Fruit fly (Drosophila melanogaster) whole organism, prepupa: ENCODE results near the gene ghi.

Experiments used
- Blimp-1 ChIP-seq: fragments of 200-800 bp; sonication (Bioruptor generic); optimal IDR thresholded peaks from 3 replicates; lab custom pipeline; 2017; ENCODE audit warnings: missing biosample characterization, missing genetic modification characterization, mild to moderate bottlenecking, moderate library complexity, missing genetic modification reagents
- CG10669 ChIP-seq: fragments of 200-800 bp; sonication (Bioruptor generic); optimal IDR thresholded peaks from 3 replicates; lab custom pipeline; 2018; ENCODE audit warnings: missing biosample characterization, mild to moderate bottlenecking, missing genetic modification characterization, moderate library complexity
- CG11294 ChIP-seq: fragments of 200-800 bp; sonication (Bioruptor generic); IDR thresholded peaks from 2 replicates; pipeline ENCODE4 v1.3.6; 2022; ENCODE audit warnings: missing biosample characterization, missing genetic modification characterization
- CG11762 ChIP-seq: fragments of 200-800 bp; sonication (Bioruptor generic); optimal IDR thresholded peaks from 3 replicates; lab custom pipeline; 2016; ENCODE audit warnings: missing biosample characterization, missing genetic modification characterization; ENCODE audit not compliant: insufficient read depth
- CG11902 ChIP-seq: fragments of 200-800 bp; sonication (Bioruptor generic); optimal IDR thresholded peaks from 3 replicates; lab custom pipeline; 2016; ENCODE audit warnings: missing biosample characterization, missing genetic modification characterization
- CG15336 ChIP-seq: fragments of 200-800 bp; sonication (Bioruptor generic); IDR thresholded peaks from 2 replicates; pipeline ENCODE4 v1.3.6; 2022; ENCODE audit warnings: missing biosample characterization, missing genetic modification characterization
- CG1621 ChIP-seq: fragments of 200-800 bp; sonication (Bioruptor generic); optimal IDR thresholded peaks from 3 replicates; lab custom pipeline; 2018; ENCODE audit warnings: missing biosample characterization, mild to moderate bottlenecking, missing genetic modification characterization
- CG16779 ChIP-seq: fragments of 200-800 bp; sonication (Bioruptor generic); optimal IDR thresholded peaks from 3 replicates; lab custom pipeline; 2017; ENCODE audit warnings: missing biosample characterization, mild to moderate bottlenecking, missing genetic modification characterization
- CG3032 ChIP-seq: fragments of 200-800 bp; optimal IDR thresholded peaks from 2 replicates; lab custom pipeline; 2019; ENCODE audit warnings: missing biosample characterization, mild to moderate bottlenecking, missing genetic modification characterization, moderate library complexity
- CG31627 ChIP-seq: fragments of 200-800 bp; sonication (Bioruptor generic); optimal IDR thresholded peaks from 3 replicates; lab custom pipeline; 2016; ENCODE audit warnings: missing biosample characterization, missing genetic modification characterization
- CG32006 ChIP-seq: fragments of 200-800 bp; sonication (Bioruptor generic); optimal IDR thresholded peaks from 3 replicates; lab custom pipeline; 2017; ENCODE audit warnings: missing biosample characterization, mild to moderate bottlenecking, missing genetic modification characterization
- CG34406 ChIP-seq: fragments of 200-800 bp; sonication (Bioruptor generic); optimal IDR thresholded peaks from 3 replicates; lab custom pipeline; 2016; ENCODE audit warnings: missing biosample characterization, missing genetic modification characterization
- CG6163 ChIP-seq: fragments of 200-800 bp; sonication (Bioruptor generic); IDR thresholded peaks from 3 replicates; pipeline ENCODE4 v1.3.6; 2022; ENCODE audit warnings: missing biosample characterization, missing genetic modification characterization
- CG6792 ChIP-seq: fragments of 200-800 bp; sonication (Bioruptor generic); optimal IDR thresholded peaks from 3 replicates; lab custom pipeline; 2016; ENCODE audit warnings: missing biosample characterization, missing genetic modification characterization
- CG7368 ChIP-seq: fragments of 200-800 bp; sonication (Bioruptor generic); optimal IDR thresholded peaks from 3 replicates; lab custom pipeline; 2016; ENCODE audit warnings: missing biosample characterization, missing genetic modification characterization
- CG8119 ChIP-seq: fragments of 200-800 bp; sonication (Bioruptor generic); IDR thresholded peaks from 3 replicates; pipeline ENCODE4 v1.3.6; 2022; ENCODE audit warnings: missing biosample characterization, missing genetic modification characterization
- CG9139 ChIP-seq: fragments of 200-800 bp; sonication (Bioruptor generic); optimal IDR thresholded peaks from 3 replicates; lab custom pipeline; 2017; ENCODE audit warnings: missing biosample characterization, mild to moderate bottlenecking, missing genetic modification characterization
- Eip75B ChIP-seq: fragments of 200-800 bp; sonication (Bioruptor generic); optimal IDR thresholded peaks from 3 replicates; lab custom pipeline; 2016; ENCODE audit warnings: missing biosample characterization, missing genetic modification characterization
- Ets21C ChIP-seq: fragments of 200-800 bp; sonication (Bioruptor generic); optimal IDR thresholded peaks from 3 replicates; lab custom pipeline; 2016; ENCODE audit warnings: missing biosample characterization, missing genetic modification characterization
- Ets96B ChIP-seq: fragments of 200-800 bp; optimal IDR thresholded peaks from 2 replicates; lab custom pipeline; 2019; ENCODE audit warnings: missing biosample characterization, mild to moderate bottlenecking, missing genetic modification characterization, moderate library complexity
- Gug ChIP-seq: fragments of 200-800 bp; sonication (Bioruptor generic); IDR thresholded peaks from 2 replicates; pipeline ENCODE4 v1.3.6; 2022; ENCODE audit warnings: missing biosample characterization, missing genetic modification characterization
- Hr39 ChIP-seq: fragments of 200-800 bp; sonication (Bioruptor generic); optimal IDR thresholded peaks from 2 replicates; lab custom pipeline; 2016; ENCODE audit warnings: missing biosample characterization, missing genetic modification characterization
- Hr4 ChIP-seq: fragments of 200-800 bp; sonication (Bioruptor generic); optimal IDR thresholded peaks from 3 replicates; lab custom pipeline; 2016; ENCODE audit warnings: missing biosample characterization, missing genetic modification characterization
- Met ChIP-seq: fragments of 200-800 bp; sonication (Bioruptor generic); optimal IDR thresholded peaks from 3 replicates; lab custom pipeline; 2016; ENCODE audit warnings: missing biosample characterization, missing genetic modification characterization
- Sox102F ChIP-seq: fragments of 200-800 bp; sonication (Bioruptor generic); optimal IDR thresholded peaks from 2 replicates; lab custom pipeline; 2016; ENCODE audit warnings: missing biosample characterization, mild to moderate bottlenecking, missing genetic modification characterization
- Sox14 ChIP-seq: fragments of 200-800 bp; sonication (Bioruptor generic); optimal IDR thresholded peaks from 3 replicates; lab custom pipeline; 2016; ENCODE audit warnings: missing biosample characterization, missing genetic modification characterization
- dsx ChIP-seq: fragments of 200-800 bp; optimal IDR thresholded peaks from 3 replicates; lab custom pipeline; 2019; ENCODE audit warnings: missing biosample characterization, mild to moderate bottlenecking, missing genetic modification characterization, moderate library complexity; ENCODE audit not compliant: poor library complexity, severe bottlenecking
- eg ChIP-seq: fragments of 200-800 bp; sonication (Bioruptor generic); IDR thresholded peaks from 3 replicates; pipeline ENCODE4 v1.3.6; 2022; ENCODE audit warnings: missing biosample characterization, missing genetic modification characterization
- fd59A ChIP-seq: fragments of 200-800 bp; sonication (Bioruptor generic); optimal IDR thresholded peaks from 2 replicates; lab custom pipeline; 2017; ENCODE audit warnings: missing biosample characterization, mild to moderate bottlenecking, missing genetic modification characterization, missing genetic modification reagents
- fd85E ChIP-seq: fragments of 200-800 bp; sonication (Bioruptor generic); optimal IDR thresholded peaks from 3 replicates; lab custom pipeline; 2016; ENCODE audit warnings: missing biosample characterization, missing genetic modification characterization
- lz ChIP-seq: fragments of 200-800 bp; sonication (Bioruptor generic); optimal IDR thresholded peaks from 3 replicates; lab custom pipeline; 2016; ENCODE audit warnings: missing biosample characterization, missing genetic modification characterization
- net ChIP-seq: fragments of 200-800 bp; sonication (Bioruptor generic); optimal IDR thresholded peaks from 3 replicates; lab custom pipeline; 2016; ENCODE audit warnings: missing biosample characterization, missing genetic modification characterization
- salr ChIP-seq, 2 experiments: fragments of 200-800 bp; sonication (Bioruptor generic); optimal IDR thresholded peaks; 3 replicates each; lab custom pipeline; 2016 to 2018; ENCODE audit warnings: missing biosample characterization in 2 of 2, missing genetic modification characterization in 2 of 2, mild to moderate bottlenecking in 1 of 2
- ss ChIP-seq, 2 experiments: fragments of 200-800 bp; sonication (Bioruptor generic); optimal IDR thresholded peaks; 2 replicates in 1 of 2; 3 replicates in 1 of 2; lab custom pipeline; 2017 to 2018; ENCODE audit warnings: mild to moderate bottlenecking in 2 of 2, missing biosample characterization in 2 of 2, missing genetic modification characterization in 2 of 2, moderate library complexity in 1 of 2
- topi ChIP-seq: fragments of 200-800 bp; sonication (Bioruptor generic); optimal IDR thresholded peaks from 3 replicates; lab custom pipeline; 2016; ENCODE audit warnings: missing biosample characterization, missing genetic modification characterization

Gene ghi

DNA sequence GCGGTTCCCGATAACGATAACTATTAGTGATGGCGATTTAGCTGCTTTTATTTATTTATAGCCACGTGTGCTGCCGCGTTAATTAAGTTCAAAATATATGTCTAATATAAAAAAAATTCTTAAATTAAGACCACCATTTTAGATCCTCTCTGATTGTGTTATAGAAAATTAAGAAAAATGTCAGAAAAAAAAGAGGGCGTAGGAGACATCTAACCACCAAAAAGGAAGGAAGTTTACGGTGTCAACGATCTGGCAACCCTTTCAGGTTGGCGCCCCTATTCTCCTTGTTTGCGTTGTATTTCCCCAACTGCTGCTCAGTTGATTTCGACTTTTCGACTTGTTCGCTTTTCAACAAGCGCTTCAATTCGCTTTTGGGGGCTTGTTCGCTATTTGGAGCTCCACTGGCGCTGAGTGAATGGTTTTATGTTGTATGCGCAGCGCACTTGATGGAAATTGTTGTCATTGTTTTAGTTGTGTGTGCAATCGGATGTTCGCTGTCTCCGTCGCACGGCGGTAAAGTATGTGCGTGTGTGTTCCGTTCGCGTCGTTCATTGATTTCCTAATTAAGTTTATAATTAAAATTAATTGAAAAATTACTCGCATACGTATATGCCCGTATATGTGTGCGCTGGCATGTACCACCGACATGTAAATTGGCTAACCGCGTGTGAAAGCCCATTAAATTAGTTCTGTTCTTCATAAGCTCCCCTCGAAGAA lies 9.3 kb downstream of the ghi start, which contains the start of the genes CG3434 and CG44838 (continued):
- TF ChIP-seq Met (GFP tag; lab: Kevin White, UChicago), result peak; percentile 81
- peak; percentile 12 for TF ChIP-seq CG16779 (tag; lab: Kevin White, UChicago)
- peak; percentile 49 for TF ChIP-seq CG6792
- TF ChIP-seq Sox102F, result peak; percentile 62
- peak; percentile 72 for TF ChIP-seq Hr39 (GFP tag; lab: Kevin White, UChicago)
- peak; percentile 72 for TF ChIP-seq CG8119 (GFP tag; lab: Robert Waterston, UW)
- TF ChIP-seq lz (GFP tag; lab: Kevin White, UChicago), result peak; percentile 74
- peak; percentile 28 for TF ChIP-seq CG10669 (GFP tag; lab: Kevin White, UChicago)
- TF ChIP-seq CG3032 (tag; lab: Kevin White, UChicago), result peak; percentile 75
- TF ChIP-seq CG32006 (GFP tag; lab: Kevin White, UChicago), result peak; percentile 70
- TF ChIP-seq Ets21C (GFP tag; lab: Kevin White, UChicago), result peak; percentile 46
- TF ChIP-seq CG31627, result peak; percentile 77
- TF ChIP-seq Eip75B (GFP tag; lab: Kevin White, UChicago), result peak; percentile 70
- TF ChIP-seq CG7368 (GFP tag; lab: Kevin White, UChicago), result peak; percentile 29
- TF ChIP-seq topi (GFP tag; lab: Kevin White, UChicago), result peak; percentile 73
- peak; percentile 2 for TF ChIP-seq CG9139 (GFP tag; lab: Kevin White, UChicago)

DNA sequence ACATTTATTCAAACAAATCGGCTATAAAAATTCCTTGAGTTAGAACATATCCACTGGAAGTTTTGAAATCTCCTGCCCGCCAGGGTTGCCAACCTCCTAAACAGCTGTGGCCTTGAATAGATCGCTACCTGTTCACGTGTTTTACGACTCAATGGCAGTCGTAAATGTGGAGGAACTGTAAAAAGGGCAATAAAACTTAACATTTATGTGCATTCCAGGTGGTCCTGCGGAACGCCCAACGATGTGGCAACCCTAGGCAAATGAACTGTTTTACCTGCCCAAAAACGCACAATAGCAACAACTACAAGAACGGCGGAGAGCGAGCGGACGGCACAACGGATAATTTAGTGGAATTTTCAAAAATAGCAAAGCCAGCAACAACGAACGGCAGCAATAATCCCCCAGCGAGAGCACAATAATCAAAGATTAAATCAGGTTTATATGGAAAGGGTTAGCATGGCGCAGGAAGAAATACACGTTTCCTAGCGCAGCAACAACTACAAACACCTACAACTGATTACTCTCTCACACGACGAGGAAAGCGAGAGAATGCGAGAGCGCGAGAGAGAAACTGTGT lies 10.1 kb downstream of the ghi start:
- no peak for TF ChIP-seq CG34406 (GFP tag; lab: Kevin White, UChicago)
- TF ChIP-seq CG10669 (GFP tag; lab: Kevin White, UChicago), result peak; percentile 23
- TF ChIP-seq ss (GFP tag; optimal IDR thresholded peaks at IDR 0.05; lab: Kevin White, UChicago), result no peak
- TF ChIP-seq CG6163 (GFP tag; lab: Robert Waterston, UW), result peak; percentile 43; the same call in 1 of the 3 replicates
- TF ChIP-seq Hr4, result no peak
- no peak for TF ChIP-seq topi (GFP tag; lab: Kevin White, UChicago)
- TF ChIP-seq CG31627, result peak; percentile 7
- peak; percentile 4 for TF ChIP-seq Sox14 (GFP tag; lab: Kevin White, UChicago)
- TF ChIP-seq CG11902 (GFP tag; lab: Kevin White, UChicago), result no peak
- TF ChIP-seq CG6792, result no peak
- no peak for TF ChIP-seq CG9139 (GFP tag; lab: Kevin White, UChicago)
- TF ChIP-seq CG3032 (tag; lab: Kevin White, UChicago), result no peak
- TF ChIP-seq salr (GFP tag; optimal IDR thresholded peaks at IDR 0.05; lab: Kevin White, UChicago), result peak in 1 of 2 experiments; percentile 7
- no peak for TF ChIP-seq lz (GFP tag; lab: Kevin White, UChicago)
- TF ChIP-seq CG15336, result peak; percentile 6; the same call in 1 of the 2 replicates
- peak; percentile 47 for TF ChIP-seq CG1621
- no peak for TF ChIP-seq net (GFP tag; lab: Kevin White, UChicago)
- TF ChIP-seq CG11762, result no peak
- peak; percentile 36; the same call in 1 of the 2 replicates for TF ChIP-seq CG11294
- no peak for TF ChIP-seq Gug (GFP tag; lab: Robert Waterston, UW)
- TF ChIP-seq fd59A (GFP tag; lab: Kevin White, UChicago), result no peak
- no peak for TF ChIP-seq fd85E (GFP tag; lab: Kevin White, UChicago)
- TF ChIP-seq dsx (GFP tag; lab: Kevin White, UChicago), result no peak
- TF ChIP-seq eg (GFP tag; lab: Robert Waterston, UW), result peak; percentile 62
- TF ChIP-seq Hr39 (GFP tag; lab: Kevin White, UChicago), result peak; percentile 50
- peak; percentile 27 for TF ChIP-seq Ets96B
- TF ChIP-seq Blimp-1 (GFP tag; lab: Kevin White, UChicago), result no peak
